Fruit fly (Drosophila melanogaster): Measurements from ENCODE around the gene CG32461.

CG32461 gene

DNA sequence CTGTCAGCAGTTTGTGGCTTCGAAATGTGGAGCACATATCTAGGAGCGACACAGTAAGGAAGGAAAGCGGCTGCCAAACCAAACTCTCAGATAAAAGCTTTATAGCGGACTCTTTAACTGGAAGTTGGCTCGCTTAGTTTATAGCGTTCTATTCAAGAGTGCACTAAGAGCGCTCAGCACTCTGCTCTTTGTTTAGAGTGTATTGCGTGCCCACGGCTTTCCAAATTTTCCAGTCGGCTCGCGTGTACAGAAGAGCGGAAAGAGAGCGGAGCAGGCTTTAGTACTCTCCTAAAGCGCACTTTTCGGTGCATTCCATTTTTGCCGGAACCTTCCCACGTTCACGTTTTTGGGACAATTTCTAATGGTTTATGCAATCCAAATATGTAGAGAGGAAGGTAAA, 5.2 kb upstream of the CG32461 start:
- TF ChIP-seq CG3163 (GFP tag; optimal IDR thresholded peaks at IDR 0.05) (peak; percentile 85), CG15011 (GFP tag; optimal IDR thresholded peaks at IDR 0.05) (no peak), CG6254 (GFP tag; optimal IDR thresholded peaks at IDR 0.05) (no peak), her (GFP tag; optimal IDR thresholded peaks at IDR 0.05) (no peak), CG34422 (GFP tag; IDR thresholded peaks at IDR 0.05) (no peak), CG30403 (GFP tag; optimal IDR thresholded peaks at IDR 0.05) (no peak), Sox100B (GFP tag; optimal IDR thresholded peaks at IDR 0.05) (no peak), CG8924 (tag; optimal IDR thresholded peaks at IDR 0.05) (no peak), phol (tag; optimal IDR thresholded peaks at IDR 0.05) (no peak), HmgD (GFP tag; optimal IDR thresholded peaks at IDR 0.05) (no peak), lbe (GFP tag; optimal IDR thresholded peaks at IDR 0.05) (no peak), shn (GFP tag; optimal IDR thresholded peaks at IDR 0.05) (no peak), CG2199 (GFP tag; IDR thresholded peaks at IDR 0.05) (peak; percentile 53; the same call in 1 of the 3 replicates), Ets65A (GFP tag) (no peak), CG10979 (tag; optimal IDR thresholded peaks at IDR 0.05) (no peak), Trl (optimal IDR thresholded peaks at IDR 0.05) (peak; percentile 53 to 65), Trl (GFP tag; optimal IDR thresholded peaks at IDR 0.05) (no peak), CG12155 (GFP tag; optimal IDR thresholded peaks at IDR 0.05) (no peak), Atf3 (GFP tag; optimal IDR thresholded peaks at IDR 0.05) (no peak), yki (optimal IDR thresholded peaks at IDR 0.05) (no peak), Kr (GFP tag; optimal IDR thresholded peaks at IDR 0.05) (no peak), CG17385 (GFP tag; optimal IDR thresholded peaks at IDR 0.05) (no peak)

DNA sequence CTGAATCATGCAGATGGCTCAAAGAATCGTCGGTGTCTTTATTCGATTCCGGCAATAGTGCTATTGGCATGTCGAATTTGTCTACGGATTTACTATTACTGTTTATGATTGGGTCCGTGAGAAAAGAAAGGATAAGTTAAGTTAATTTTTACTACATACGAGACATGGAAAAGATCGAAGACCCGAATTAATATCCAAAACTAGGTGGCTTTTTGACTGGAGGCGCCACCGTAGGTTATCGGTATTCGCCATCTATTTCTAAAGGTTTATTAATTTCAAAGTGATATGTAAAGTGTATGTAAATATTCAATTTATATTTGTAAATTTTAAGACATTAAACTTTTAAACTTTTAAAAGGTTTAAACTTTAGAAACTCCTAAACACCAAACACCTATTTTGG, 3.1 kb upstream of the CG32461 start:
- 0 out of 3 replicates have a peak, but pooled peaks have one; percentile 20 for TF ChIP-seq CG2199 (GFP tag; IDR thresholded peaks at IDR 0.05)
- peak; percentile 17 for TF ChIP-seq pita (GFP tag; optimal IDR thresholded peaks at IDR 0.05)
- peak; percentile 92 for TF ChIP-seq CTCF (GFP tag; optimal IDR thresholded peaks at IDR 0.05)
- TF ChIP-seq Dip2 (GFP tag; IDR thresholded peaks at IDR 0.05) = peak; percentile 90
- TF ChIP-seq Lhr (GFP tag; optimal IDR thresholded peaks at IDR 0.05) = peak; percentile 26
- no peak for TF ChIP-seq stwl (tag; optimal IDR thresholded peaks at IDR 0.05)

DNA sequence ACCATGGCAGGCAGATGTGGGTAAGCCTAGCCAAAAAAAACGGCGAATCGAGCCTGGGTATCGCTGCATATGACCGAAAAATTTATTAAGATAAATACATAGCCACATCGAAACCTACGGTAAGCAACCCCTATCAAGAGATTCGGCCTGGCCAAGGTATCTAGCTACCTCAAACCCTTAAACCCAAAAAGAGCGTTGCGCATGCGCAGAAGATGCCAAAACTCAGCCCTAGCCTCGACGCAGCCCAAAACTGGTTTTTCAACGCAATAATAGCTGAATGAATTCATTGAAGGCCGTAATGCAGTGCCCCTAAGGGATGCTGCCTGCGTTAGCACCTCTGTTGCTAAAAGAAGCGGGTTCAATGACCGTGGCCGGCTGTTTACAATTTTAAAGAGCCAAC, 2.4 kb downstream of the CG32461 start:
- no peak for TF ChIP-seq Abd-B (GFP tag; optimal IDR thresholded peaks at IDR 0.05)
- TF ChIP-seq CG4360 (GFP tag; IDR thresholded peaks at IDR 0.05) = peak; percentile 45; the same call in 1 of the 2 replicates
- peak; percentile 52 for TF ChIP-seq sens (GFP tag)
- peak; percentile 85 for TF ChIP-seq CG15479 (GFP tag; optimal IDR thresholded peaks at IDR 0.05)
- peak; percentile 1 for TF ChIP-seq sqz (GFP tag; optimal IDR thresholded peaks at IDR 0.05)
- no peak for TF ChIP-seq dmrt99B (tag; optimal IDR thresholded peaks at IDR 0.05)
- no peak for TF ChIP-seq Myb (GFP tag; optimal IDR thresholded peaks at IDR 0.05)
- no peak for TF ChIP-seq Sox100B (GFP tag; optimal IDR thresholded peaks at IDR 0.05)
- TF ChIP-seq pros (GFP tag; optimal IDR thresholded peaks at IDR 0.05) = peak; percentile 93
- no peak for TF ChIP-seq CG17802 (tag; optimal IDR thresholded peaks at IDR 0.05)
- peak; percentile 79; the same call in 2 of the 3 replicates for TF ChIP-seq CG2199 (GFP tag; IDR thresholded peaks at IDR 0.05)
- TF ChIP-seq nerfin-1 (tag; optimal IDR thresholded peaks at IDR 0.05) = peak; percentile 75
- TF ChIP-seq CG10654 (GFP tag; optimal IDR thresholded peaks at IDR 0.05) = no peak
- TF ChIP-seq CG8765 (GFP tag; IDR thresholded peaks at IDR 0.05) = no peak
- no peak for TF ChIP-seq Rfx (GFP tag; IDR thresholded peaks at IDR 0.05)

Data from whole organism, embryonic.